Fruit fly (Drosophila melanogaster) whole organism, embryonic: ENCODE data around the gene mop.

Source experiments
- Adf1 ChIP-seq: fragments of 200-800 bp; sonication (Bioruptor generic); IDR thresholded peaks from 2 replicates; pipeline ENCODE4 v1.3.6; 2022; ENCODE audit warnings: missing biosample characterization, missing genetic modification characterization
- Atf6 ChIP-seq: fragments of 200-800 bp; sonication (Bioruptor generic); IDR thresholded peaks from 2 replicates; pipeline ENCODE4 v1.3.6; 2022; ENCODE audit warnings: missing biosample characterization, missing genetic modification characterization
- Awh ChIP-seq: fragments of 200-800 bp; sonication (Bioruptor generic); IDR thresholded peaks from 2 replicates; pipeline ENCODE4, ENCODE4 v1.3.6; 2022; ENCODE audit warnings: missing biosample characterization, missing genetic modification characterization
- B-H2 ChIP-seq: fragments of 200-800 bp; sonication (Bioruptor generic); optimal IDR thresholded peaks from 2 replicates; lab custom pipeline; 2018; ENCODE audit warnings: missing biosample characterization, mild to moderate bottlenecking, missing genetic modification characterization
- CG1233 ChIP-seq: fragments of 200-800 bp; sonication (Bioruptor generic); optimal IDR thresholded peaks from 4 replicates; lab custom pipeline; 2018; ENCODE audit warnings: missing biosample characterization, mild to moderate bottlenecking, missing genetic modification characterization
- CG12769 ChIP-seq: fragments of 200-800 bp; sonication (Bioruptor generic); optimal IDR thresholded peaks from 2 replicates; lab custom pipeline; 2019; ENCODE audit warnings: missing biosample characterization, mild to moderate bottlenecking, missing genetic modification characterization, moderate library complexity
- CG13775 ChIP-seq: fragments of 200-800 bp; sonication (Bioruptor generic); optimal IDR thresholded peaks from 3 replicates; lab custom pipeline; 2017; ENCODE audit warnings: missing biosample characterization, mild to moderate bottlenecking, missing genetic modification characterization
- CG14014 ChIP-seq: fragments of 200-800 bp; sonication (Bioruptor generic); IDR thresholded peaks from 2 replicates; pipeline ENCODE4 v1.3.6; 2022; ENCODE audit warnings: missing biosample characterization, missing genetic modification characterization
- CG15011 ChIP-seq: fragments of 200-800 bp; sonication (Bioruptor generic); optimal IDR thresholded peaks from 3 replicates; lab custom pipeline; 2018; ENCODE audit warnings: missing biosample characterization, mild to moderate bottlenecking, missing genetic modification characterization
- CG1603 ChIP-seq: fragments of 200-800 bp; sonication (Bioruptor generic); optimal IDR thresholded peaks from 2 replicates; lab custom pipeline; 2019; ENCODE audit warnings: missing biosample characterization, mild to moderate bottlenecking, missing genetic modification characterization, moderate library complexity
- CG16779 ChIP-seq: fragments of 200-800 bp; sonication (Bioruptor generic); IDR thresholded peaks from 2 replicates; pipeline ENCODE4 v1.3.6; 2022; ENCODE audit warnings: missing biosample characterization, missing genetic modification characterization
- CG17612 ChIP-seq: fragments of 200-800 bp; sonication (Bioruptor generic); IDR thresholded peaks from 2 replicates; pipeline ENCODE4 v1.3.6; 2022; ENCODE audit warnings: missing biosample characterization, missing genetic modification characterization
- CG18764 ChIP-seq: fragments of 200-800 bp; sonication (Bioruptor generic); optimal IDR thresholded peaks from 3 replicates; lab custom pipeline; 2016; ENCODE audit warnings: missing biosample characterization, missing genetic modification characterization
- CG2678 ChIP-seq: fragments of 200-800 bp; sonication (Bioruptor generic); optimal IDR thresholded peaks from 3 replicates; lab custom pipeline; 2019; ENCODE audit warnings: missing biosample characterization, mild to moderate bottlenecking, missing genetic modification characterization, moderate library complexity
- CG2712 ChIP-seq: fragments of 200-800 bp; optimal IDR thresholded peaks from 3 replicates; lab custom pipeline; 2019; ENCODE audit warnings: missing biosample characterization, mild to moderate bottlenecking, missing genetic modification characterization, moderate library complexity
- CG32767 ChIP-seq: fragments of 200-800 bp; sonication (Bioruptor generic); IDR thresholded peaks from 2 replicates; pipeline ENCODE4 v1.3.6; 2022; ENCODE audit warnings: missing biosample characterization, missing genetic modification characterization
- CG3407 ChIP-seq: fragments of 200-800 bp; sonication (Bioruptor generic); optimal IDR thresholded peaks from 2 replicates; lab custom pipeline; 2018; ENCODE audit warnings: missing biosample characterization, mild to moderate bottlenecking, missing genetic modification characterization
- CG34224 ChIP-seq: fragments of 200-800 bp; sonication (Bioruptor generic); IDR thresholded peaks from 3 replicates; pipeline ENCODE4 v1.3.6; 2022; ENCODE audit warnings: missing biosample characterization, missing genetic modification characterization; ENCODE audit not compliant: partially characterized antibody
- CG4617 ChIP-seq: fragments of 200-800 bp; sonication (Bioruptor generic); optimal IDR thresholded peaks from 3 replicates; lab custom pipeline; 2016; ENCODE audit warnings: missing biosample characterization, missing genetic modification characterization, borderline replicate concordance
- CG6175 ChIP-seq: fragments of 200-800 bp; sonication (Bioruptor generic); IDR thresholded peaks from 3 replicates; pipeline ENCODE4 v1.3.6; 2022; ENCODE audit warnings: missing biosample characterization, missing genetic modification characterization
- CG6272 ChIP-seq: fragments of 200-800 bp; sonication (Bioruptor generic); IDR thresholded peaks from 2 replicates; pipeline ENCODE4 v1.3.6; 2022; ENCODE audit warnings: missing biosample characterization, missing genetic modification characterization
- CG7786 ChIP-seq: fragments of 200-800 bp; sonication (Bioruptor generic); optimal IDR thresholded peaks from 2 replicates; lab custom pipeline; 2016; ENCODE audit warnings: missing biosample characterization, missing genetic modification characterization
- CG8359 ChIP-seq: fragments of 200-800 bp; sonication (Bioruptor generic); optimal IDR thresholded peaks from 2 replicates; lab custom pipeline; 2017; ENCODE audit warnings: missing biosample characterization, mild to moderate bottlenecking, missing genetic modification characterization, borderline replicate concordance
- Ets97D ChIP-seq: fragments of 200-800 bp; sonication (Bioruptor generic); optimal IDR thresholded peaks from 3 replicates; lab custom pipeline; 2016; ENCODE audit warnings: missing biosample characterization, missing genetic modification characterization
- Fer2 ChIP-seq: fragments of 200-800 bp; sonication (Bioruptor generic); optimal IDR thresholded peaks from 2 replicates; lab custom pipeline; 2018; ENCODE audit warnings: missing biosample characterization, mild to moderate bottlenecking, missing genetic modification characterization, moderate library complexity
- Gug ChIP-seq: fragments of 200-800 bp; sonication (Bioruptor generic); IDR thresholded peaks from 4 replicates; pipeline ENCODE4 v1.3.6; 2022; ENCODE audit warnings: missing biosample characterization, missing genetic modification characterization
- Hand ChIP-seq: fragments of 200-800 bp; sonication (Bioruptor generic); optimal IDR thresholded peaks from 2 replicates; lab custom pipeline; 2017; ENCODE audit warnings: mild to moderate bottlenecking, missing biosample characterization, missing genetic modification reagents, missing genetic modification characterization
- Oaz ChIP-seq: fragments of 200-800 bp; sonication (Bioruptor generic); IDR thresholded peaks from 2 replicates; pipeline ENCODE4 v1.3.6; 2022; ENCODE audit warnings: missing biosample characterization, missing genetic modification characterization
- al ChIP-seq: fragments of 200-800 bp; sonication (Bioruptor generic); IDR thresholded peaks from 2 replicates; pipeline ENCODE4 v1.3.6; 2022; ENCODE audit warnings: missing biosample characterization, missing genetic modification characterization
- aop ChIP-seq: fragments of 200-800 bp; sonication (Bioruptor generic); IDR thresholded peaks from 2 replicates; pipeline ENCODE4 v1.3.6; 2022; ENCODE audit warnings: missing biosample characterization, missing genetic modification characterization
- bowl ChIP-seq: fragments of 200-800 bp; sonication (Bioruptor generic); IDR thresholded peaks from 2 replicates; pipeline ENCODE4 v1.3.6; 2022; ENCODE audit warnings: missing biosample characterization, missing genetic modification characterization
- cg ChIP-seq: fragments of 200-800 bp; sonication (Bioruptor generic); optimal IDR thresholded peaks from 3 replicates; lab custom pipeline; 2019; ENCODE audit warnings: missing biosample characterization, mild to moderate bottlenecking, missing genetic modification characterization, moderate library complexity
- chm ChIP-seq: fragments of 200-800 bp; sonication (Bioruptor generic); IDR thresholded peaks from 2 replicates; pipeline ENCODE4 v1.3.6; 2022; ENCODE audit warnings: missing biosample characterization, missing genetic modification characterization
- crp ChIP-seq, 2 experiments: fragments of 200-800 bp; sonication (Bioruptor generic); optimal IDR thresholded peaks; 2 replicates in 1 of 2; 3 replicates in 1 of 2; lab custom pipeline; 2017; ENCODE audit warnings: missing biosample characterization in 2 of 2, missing genetic modification characterization in 2 of 2, mild to moderate bottlenecking in 1 of 2, moderate library complexity in 1 of 2
- disco-r ChIP-seq: fragments of 200-800 bp; sonication (Bioruptor generic); optimal IDR thresholded peaks from 2 replicates; lab custom pipeline; 2016; ENCODE audit warnings: missing biosample characterization, missing genetic modification characterization
- exex ChIP-seq: fragments of 200-800 bp; sonication (Bioruptor generic); optimal IDR thresholded peaks from 4 replicates; lab custom pipeline; 2018; ENCODE audit warnings: missing biosample characterization, mild to moderate bottlenecking, missing genetic modification characterization, moderate library complexity
- eyg ChIP-seq: fragments of 200-800 bp; sonication (Bioruptor generic); optimal IDR thresholded peaks from 3 replicates; lab custom pipeline; 2016; ENCODE audit warnings: missing biosample characterization, missing genetic modification characterization
- fu2 ChIP-seq: fragments of 200-800 bp; sonication (Bioruptor generic); optimal IDR thresholded peaks from 2 replicates; lab custom pipeline; 2016; ENCODE audit warnings: missing biosample characterization, missing genetic modification characterization
- gem ChIP-seq: fragments of 200-800 bp; sonication (Bioruptor generic); optimal IDR thresholded peaks from 2 replicates; lab custom pipeline; 2019; ENCODE audit warnings: missing biosample characterization, mild to moderate bottlenecking, missing genetic modification characterization, moderate library complexity
- gfzf ChIP-seq: fragments of 200-800 bp; sonication (Bioruptor generic); optimal IDR thresholded peaks from 2 replicates; lab custom pipeline; 2016; ENCODE audit warnings: missing biosample characterization, mild to moderate bottlenecking, missing genetic modification characterization, moderate library complexity
- ind ChIP-seq: fragments of 200-800 bp; sonication (Bioruptor generic); optimal IDR thresholded peaks from 3 replicates; lab custom pipeline; 2016; ENCODE audit warnings: missing biosample characterization, missing genetic modification characterization
- inv ChIP-seq: fragments of 200-800 bp; sonication (Bioruptor generic); IDR thresholded peaks from 2 replicates; pipeline ENCODE4 v1.3.6; 2022; ENCODE audit warnings: missing biosample characterization, missing genetic modification characterization; ENCODE audit not compliant: partially characterized antibody
- lmd ChIP-seq: fragments of 200-800 bp; sonication (Bioruptor generic); IDR thresholded peaks from 2 replicates; pipeline ENCODE4 v1.3.6; 2022; ENCODE audit warnings: missing biosample characterization, missing genetic modification characterization
- oc ChIP-seq: fragments of 200-800 bp; sonication (Bioruptor generic); optimal IDR thresholded peaks from 2 replicates; lab custom pipeline; 2018; ENCODE audit warnings: missing biosample characterization, mild to moderate bottlenecking, missing genetic modification characterization, moderate library complexity
- run ChIP-seq: fragments of 200-800 bp; sonication (Bioruptor generic); optimal IDR thresholded peaks from 3 replicates; lab custom pipeline; 2018; ENCODE audit warnings: missing biosample characterization, mild to moderate bottlenecking, missing genetic modification characterization
- tin ChIP-seq: fragments of 200-800 bp; sonication (Bioruptor generic); optimal IDR thresholded peaks from 3 replicates; lab custom pipeline; 2016; ENCODE audit warnings: missing biosample characterization, missing genetic modification characterization
- tll ChIP-seq, 2 experiments: fragments of 200-800 bp in 1 of 2; fragments of >200 bp in 1 of 2; sonication (Bioruptor generic) in 1 of 2; optimal IDR thresholded peaks; 2 replicates each; lab custom pipeline; 2017 to 2019; ENCODE audit warnings: missing biosample characterization in 2 of 2, missing genetic modification characterization in 2 of 2, mild to moderate bottlenecking in 1 of 2, moderate library complexity in 1 of 2
- vfl ChIP-seq: fragments of 200-800 bp; sonication (Bioruptor generic); optimal IDR thresholded peaks from 2 replicates; lab custom pipeline; 2016; ENCODE audit warnings: missing biosample characterization, missing genetic modification characterization
- zen ChIP-seq: fragments of 200-800 bp; sonication (Bioruptor generic); optimal IDR thresholded peaks from 3 replicates; lab custom pipeline; 2018; ENCODE audit warnings: missing biosample characterization, mild to moderate bottlenecking, missing genetic modification characterization, moderate library complexity

The mop gene

dm6 chr3L:14801854-14802616, 26.1 kb upstream of the mop start, which contains the start of gene NHP2 (continued):
- peak; percentile 79 for TF ChIP-seq chm
- peak; percentile 77 for TF ChIP-seq Hand (GFP tag; lab: Kevin White, UChicago)
- TF ChIP-seq CG4617 (GFP tag; lab: Kevin White, UChicago), result peak; percentile 85
- TF ChIP-seq gem (tag; lab: Kevin White, UChicago), result peak; percentile 90
- TF ChIP-seq CG2678, result no peak
- peak; percentile 48 for TF ChIP-seq B-H2 (GFP tag; lab: Kevin White, UChicago)
- TF ChIP-seq Oaz (GFP tag; lab: Robert Waterston, UW), result peak; percentile 68
- TF ChIP-seq lmd (GFP tag; lab: Robert Waterston, UW), result peak; percentile 80
- peak; percentile 73 for TF ChIP-seq run (tag; lab: Kevin White, UChicago)
- peak; percentile 62 for TF ChIP-seq vfl (GFP tag; lab: Kevin White, UChicago)
- TF ChIP-seq CG12769 (tag; lab: Kevin White, UChicago), result no peak
- peak; percentile 47 for TF ChIP-seq CG8359 (GFP tag; lab: Kevin White, UChicago)
- peak; percentile 81 for TF ChIP-seq ind (GFP tag; lab: Kevin White, UChicago)
- TF ChIP-seq exex, result no peak
- TF ChIP-seq cg (GFP tag; lab: Kevin White, UChicago), result no peak
- TF ChIP-seq Awh (GFP tag; lab: Robert Waterston, UW), result peak; percentile 76
- TF ChIP-seq CG6272 (GFP tag; lab: Robert Waterston, UW), result no peak
- TF ChIP-seq Adf1 (GFP tag; lab: Robert Waterston, UW), result peak; percentile 57
- TF ChIP-seq CG3407 (GFP tag; lab: Kevin White, UChicago), result peak; percentile 72
- peak; percentile 63 for TF ChIP-seq al (GFP tag; lab: Robert Waterston, UW)
- peak; percentile 45 for TF ChIP-seq eyg (GFP tag; lab: Kevin White, UChicago)
- TF ChIP-seq Gug (GFP tag; lab: Robert Waterston, UW), result peak; percentile 63; the same call in 3 of the 4 replicates
- TF ChIP-seq Ets97D, result peak; percentile 84
- peak; percentile 67 for TF ChIP-seq Fer2 (tag; lab: Kevin White, UChicago)
- 0 out of 2 replicates have a peak, but pooled peaks have one; percentile 39 for TF ChIP-seq CG16779 (GFP tag; lab: Robert Waterston, UW)
- TF ChIP-seq tll (GFP tag; optimal IDR thresholded peaks at IDR 0.05; lab: Kevin White, UChicago), result no peak
- TF ChIP-seq CG2712 (tag; lab: Kevin White, UChicago), result peak; percentile 88
- peak in 1 of 2 experiments; percentile 70 for TF ChIP-seq crp (GFP tag; optimal IDR thresholded peaks at IDR 0.05; lab: Kevin White, UChicago)
- TF ChIP-seq CG17612 (GFP tag; lab: Robert Waterston, UW), result peak; percentile 59
- TF ChIP-seq CG6175, result peak; percentile 66
- peak; percentile 80 for TF ChIP-seq tin (GFP tag; lab: Kevin White, UChicago)
- peak; percentile 96 for TF ChIP-seq gfzf (GFP tag; lab: Kevin White, UChicago)
- 0 out of 3 replicates have a peak, but pooled peaks have one; percentile 24 for TF ChIP-seq CG34224 (GFP tag; lab: Robert Waterston, UW)
- TF ChIP-seq CG32767, result peak; percentile 79
- no peak for TF ChIP-seq inv (GFP tag; lab: Robert Waterston, UW)
- no peak for TF ChIP-seq disco-r
- TF ChIP-seq CG14014 (GFP tag; lab: Robert Waterston, UW), result peak; percentile 88
- peak; percentile 87 for TF ChIP-seq Atf6 (GFP tag; lab: Robert Waterston, UW)
- TF ChIP-seq CG13775, result peak; percentile 78
- peak; percentile 59 for TF ChIP-seq CG7786 (GFP tag; lab: Kevin White, UChicago)
- TF ChIP-seq fu2, result peak; percentile 18
- TF ChIP-seq zen, result peak; percentile 85
- no peak for TF ChIP-seq CG15011 (GFP tag; lab: Kevin White, UChicago)
- no peak for TF ChIP-seq aop (GFP tag; lab: Robert Waterston, UW)
- peak; percentile 59 for TF ChIP-seq CG18764 (GFP tag; lab: Kevin White, UChicago)
- TF ChIP-seq oc (tag; lab: Kevin White, UChicago), result no peak
- peak; percentile 81 for TF ChIP-seq CG1233 (GFP tag; lab: Kevin White, UChicago)
- TF ChIP-seq CG1603 (tag; lab: Kevin White, UChicago), result no peak
- TF ChIP-seq bowl (GFP tag; lab: Robert Waterston, UW), result peak; percentile 34; the same call in 1 of the 2 replicates
